Fruit fly (Drosophila melanogaster): ENCODE data around the gene Drsl2.

The Drsl2 gene

dm6 chr3L:3351814-3352359, 37.7 kb downstream of the Drsl2 start:
- no peak for TF ChIP-seq CG7045 (GFP tag; optimal IDR thresholded peaks at IDR 0.05)
- no peak for TF ChIP-seq CG14711 (tag; optimal IDR thresholded peaks at IDR 0.05)
- no peak for TF ChIP-seq CG1620 (GFP tag; optimal IDR thresholded peaks at IDR 0.05)
- TF ChIP-seq Clk (GFP tag; optimal IDR thresholded peaks at IDR 0.05): no peak
- no peak for TF ChIP-seq tj (GFP tag; optimal IDR thresholded peaks at IDR 0.05)
- no peak for TF ChIP-seq cnc (optimal IDR thresholded peaks at IDR 0.05)
- TF ChIP-seq pad (GFP tag; optimal IDR thresholded peaks at IDR 0.05): no peak
- TF ChIP-seq Crg-1 (GFP tag; optimal IDR thresholded peaks at IDR 0.05): no peak
- no peak for TF ChIP-seq cic (GFP tag; optimal IDR thresholded peaks at IDR 0.05)
- no peak for TF ChIP-seq CG33017 (tag; optimal IDR thresholded peaks at IDR 0.05)
- TF ChIP-seq CG7101 (tag; optimal IDR thresholded peaks at IDR 0.05): no peak
- no peak for TF ChIP-seq CG5204 (GFP tag; optimal IDR thresholded peaks at IDR 0.05)
- no peak for TF ChIP-seq Mnt (GFP tag; optimal IDR thresholded peaks at IDR 0.05)

- TF ChIP-seq Mnt (GFP tag; optimal IDR thresholded peaks at IDR 0.05) (no peak), cnc (optimal IDR thresholded peaks at IDR 0.05) (no peak), CG11617 (GFP tag; optimal IDR thresholded peaks at IDR 0.05) (no peak), CG14711 (tag; optimal IDR thresholded peaks at IDR 0.05) (no peak), ovo (GFP tag; optimal IDR thresholded peaks at IDR 0.05) (no peak), CG33017 (tag; optimal IDR thresholded peaks at IDR 0.05) (no peak)
Measured at dm6 chr3L:3352516-3352915, 38.4 kb downstream of the Drsl2 start.

- TF ChIP-seq CG14711 (tag; optimal IDR thresholded peaks at IDR 0.05) (no peak), Hr96 (GFP tag; optimal IDR thresholded peaks at IDR 0.05) (no peak), Mnt (GFP tag; optimal IDR thresholded peaks at IDR 0.05) (no peak), CG5204 (GFP tag; optimal IDR thresholded peaks at IDR 0.05) (no peak), tj (GFP tag; optimal IDR thresholded peaks at IDR 0.05) (no peak)
Measured at dm6 chr3L:3353297-3353696, 39.1 kb downstream of the Drsl2 start.
